Fruit fly (Drosophila melanogaster) whole organism, wandering third instar larva: ENCODE measurements around the gene CG12061.

Source experiments
- CG9705 ChIP-seq: fragments of 200-800 bp; sonication (Bioruptor generic); optimal IDR thresholded peaks from 2 replicates; lab custom pipeline; 2018; ENCODE audit warnings: missing biosample characterization, mild to moderate bottlenecking, missing genetic modification characterization
- CrebA ChIP-seq: fragments of 200-800 bp; sonication (Bioruptor generic); optimal IDR thresholded peaks from 2 replicates; lab custom pipeline; 2016; ENCODE audit warnings: missing biosample characterization, mild to moderate bottlenecking, missing genetic modification characterization, borderline replicate concordance
- Dfd ChIP-seq: fragments of >200 bp; optimal IDR thresholded peaks from 2 replicates; lab custom pipeline; 2017; ENCODE audit warnings: missing biosample characterization, missing genetic modification characterization
- Dif ChIP-seq: fragments of 200-275, 200-300 bp; sonication (Bioruptor generic); optimal IDR thresholded peaks from 2 replicates; lab custom pipeline; 2018; ENCODE audit warnings: missing biosample characterization, missing genetic modification characterization; ENCODE audit not compliant: partially characterized antibody
- GATAd ChIP-seq: sonication (Bioruptor generic); optimal IDR thresholded peaks from 2 replicates; lab custom pipeline; 2016; ENCODE audit warnings: missing biosample characterization, missing genetic modification characterization
- HLH106 ChIP-seq: fragments of 200-800 bp; optimal IDR thresholded peaks from 3 replicates; lab custom pipeline; 2019; ENCODE audit warnings: missing biosample characterization, mild to moderate bottlenecking, missing genetic modification characterization, moderate library complexity
- Hnf4 ChIP-seq: fragments of 200-800 bp; sonication (Bioruptor generic); optimal IDR thresholded peaks from 2 replicates; lab custom pipeline; 2016; ENCODE audit warnings: missing biosample characterization, mild to moderate bottlenecking, missing genetic modification characterization
- Hr78 ChIP-seq: fragments of >200 bp; optimal IDR thresholded peaks from 2 replicates; lab custom pipeline; 2017; ENCODE audit warnings: missing biosample characterization, missing genetic modification characterization
- Hr83 ChIP-seq: fragments of 200-300 bp; sonication (Bioruptor generic); optimal IDR thresholded peaks from 2 replicates; lab custom pipeline; 2016; ENCODE audit warnings: missing biosample characterization, mild to moderate bottlenecking, missing genetic modification characterization, moderate library complexity; ENCODE audit not compliant: poor library complexity, severe bottlenecking
- Jra ChIP-seq: sonication (Bioruptor generic); optimal IDR thresholded peaks from 2 replicates; lab custom pipeline; 2016; ENCODE audit warnings: missing biosample characterization, missing genetic modification characterization
- Myc ChIP-seq: fragments of >200 bp; optimal IDR thresholded peaks from 2 replicates; lab custom pipeline; 2017
- N ChIP-seq: fragments of >200 bp; optimal IDR thresholded peaks from 2 replicates; lab custom pipeline; 2018; ENCODE audit warnings: missing biosample characterization, missing external identifiers, missing genetic modification characterization
- Rel ChIP-seq, 2 experiments: fragments of 200-800 bp; sonication (Bioruptor generic) in 1 of 2; optimal IDR thresholded peaks; 2 replicates in 1 of 2; 3 replicates in 1 of 2; lab custom pipeline; 2016 to 2019; ENCODE audit warnings: mild to moderate bottlenecking in 2 of 2, missing biosample characterization in 2 of 2, missing genetic modification characterization in 2 of 2, moderate library complexity in 1 of 2
- Sp1 ChIP-seq: fragments of 200-800 bp; sonication (Bioruptor generic); optimal IDR thresholded peaks from 3 replicates; lab custom pipeline; 2019; ENCODE audit warnings: missing biosample characterization, mild to moderate bottlenecking, missing genetic modification characterization, moderate library complexity
- Vsx2 ChIP-seq: fragments of 200-300, 225-300 bp; sonication (Bioruptor generic); optimal IDR thresholded peaks from 2 replicates; lab custom pipeline; 2018; ENCODE audit warnings: missing biosample characterization, missing genetic modification characterization; ENCODE audit not compliant: partially characterized antibody
- br ChIP-seq: fragments of 200-800 bp; sonication (Bioruptor generic); optimal IDR thresholded peaks from 2 replicates; lab custom pipeline; 2016; ENCODE audit warnings: missing biosample characterization, missing genetic modification characterization
- dl ChIP-seq, 2 experiments: fragments of 175-275, 200-275 bp in 1 of 2; fragments of 200-275 bp in 1 of 2; sonication (Bioruptor generic); optimal IDR thresholded peaks; lab custom pipeline; 2018; ENCODE audit warnings: mild to moderate bottlenecking in 2 of 2, missing biosample characterization in 2 of 2, missing genetic modification characterization in 2 of 2, moderate library complexity in 2 of 2; ENCODE audit not compliant: partially characterized antibody in 2 of 2, insufficient read depth in 1 of 2
- dsf ChIP-seq: sonication (Bioruptor generic); optimal IDR thresholded peaks from 2 replicates; lab custom pipeline; 2016; ENCODE audit warnings: missing biosample characterization, missing genetic modification characterization, borderline replicate concordance
- ey ChIP-seq: fragments of 200-800 bp; sonication (Bioruptor generic); optimal IDR thresholded peaks from 2 replicates; lab custom pipeline; 2016; ENCODE audit warnings: missing biosample characterization, missing genetic modification characterization
- fru ChIP-seq: fragments of 200-800 bp; sonication (Bioruptor generic); optimal IDR thresholded peaks from 3 replicates; lab custom pipeline; 2016; ENCODE audit warnings: missing biosample characterization, mild to moderate bottlenecking, missing genetic modification characterization
- jim ChIP-seq: fragments of 175-275, 200-325 bp; sonication (Bioruptor generic); optimal IDR thresholded peaks from 2 replicates; lab custom pipeline; 2016; ENCODE audit warnings: missing biosample characterization, mild to moderate bottlenecking, missing genetic modification characterization
- lola ChIP-seq: fragments of >200 bp; optimal IDR thresholded peaks from 2 replicates; lab custom pipeline; 2017; ENCODE audit warnings: missing biosample characterization, missing genetic modification characterization
- pan ChIP-seq: fragments of >200 bp; optimal IDR thresholded peaks from 2 replicates; lab custom pipeline; 2017
- rgr ChIP-seq: fragments of 200-800 bp; sonication (Bioruptor generic); optimal IDR thresholded peaks from 3 replicates; lab custom pipeline; 2016; ENCODE audit warnings: missing biosample characterization, mild to moderate bottlenecking, missing genetic modification characterization
- sv ChIP-seq: fragments of 200-800 bp; sonication (Bioruptor generic); optimal IDR thresholded peaks from 3 replicates; lab custom pipeline; 2016; ENCODE audit warnings: missing biosample characterization, missing genetic modification characterization
- tai ChIP-seq: sonication (Bioruptor generic); optimal IDR thresholded peaks from 2 replicates; lab custom pipeline; 2016; ENCODE audit warnings: missing biosample characterization, missing genetic modification characterization
- usp ChIP-seq: fragments of >200 bp; optimal IDR thresholded peaks from 2 replicates; lab custom pipeline; 2017; ENCODE audit warnings: missing biosample characterization, missing genetic modification characterization
- woc ChIP-seq: sonication (Bioruptor generic); optimal IDR thresholded peaks from 2 replicates; lab custom pipeline; 2016; ENCODE audit warnings: missing biosample characterization, mild to moderate bottlenecking, missing genetic modification characterization

The CG12061 gene

DNA sequence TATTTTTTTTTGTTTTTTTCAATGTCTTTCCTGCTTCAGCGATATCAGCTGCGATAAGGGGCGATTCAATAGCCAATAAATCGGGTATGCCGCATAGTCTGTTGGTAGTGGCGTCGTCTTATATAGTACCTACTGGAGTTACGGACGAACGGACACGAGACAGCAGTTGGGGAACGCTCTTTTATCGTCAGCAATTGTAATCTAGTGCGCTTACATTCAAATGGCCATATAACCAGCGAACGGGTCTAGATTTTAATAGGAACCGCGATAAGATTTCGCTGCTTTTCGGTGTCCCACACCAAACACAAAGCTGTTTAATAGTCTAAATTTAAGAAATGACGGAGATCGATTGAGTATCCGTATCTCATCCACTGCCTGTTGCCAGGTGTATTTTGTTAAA lies 37.5 kb downstream of the CG12061 start:
- TF ChIP-seq Rel (GFP tag; optimal IDR thresholded peaks at IDR 0.05; lab: Kevin White, UChicago) (no peak), Rel (tag; optimal IDR thresholded peaks at IDR 0.05; lab: Kevin White, UChicago) (peak; percentile 12), lola (no peak)

DNA sequence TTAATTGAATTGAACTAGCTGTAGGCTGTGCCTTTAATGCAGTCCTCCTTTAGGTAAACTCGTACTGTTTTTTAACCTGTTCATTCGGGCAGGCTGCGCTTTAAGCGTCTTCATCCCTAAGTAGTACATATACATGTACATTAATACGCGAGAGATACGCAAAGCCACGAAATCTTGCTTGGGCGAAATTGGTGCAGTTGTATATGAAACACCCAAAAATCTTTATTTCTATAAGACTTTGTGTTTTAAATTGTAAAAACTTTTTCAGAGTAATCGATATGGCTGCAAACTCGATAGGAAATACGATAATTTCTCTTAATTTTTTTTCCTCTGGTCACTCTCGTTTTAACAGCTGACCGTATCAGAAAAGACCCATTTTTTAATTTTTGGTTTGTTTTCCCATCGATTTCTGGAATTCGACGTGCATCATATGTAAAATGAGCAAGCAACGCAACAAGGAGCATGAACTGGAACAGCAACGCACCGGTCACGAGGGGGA lies 46.6 kb downstream of the CG12061 start, which contains the start of the genes CG17163 and CG17168:
Gene CG17163, minus strand, starts transcription at position 303 of the 499 bp plus-strand sequence.
Gene CG17168, plus strand, starts transcription at position 332 of the 499 bp plus-strand sequence.
- TF ChIP-seq Rel (GFP tag; optimal IDR thresholded peaks at IDR 0.05; lab: Kevin White, UChicago) (no peak), Rel (tag; optimal IDR thresholded peaks at IDR 0.05; lab: Kevin White, UChicago) (peak; percentile 46), dsf (no peak)

DNA sequence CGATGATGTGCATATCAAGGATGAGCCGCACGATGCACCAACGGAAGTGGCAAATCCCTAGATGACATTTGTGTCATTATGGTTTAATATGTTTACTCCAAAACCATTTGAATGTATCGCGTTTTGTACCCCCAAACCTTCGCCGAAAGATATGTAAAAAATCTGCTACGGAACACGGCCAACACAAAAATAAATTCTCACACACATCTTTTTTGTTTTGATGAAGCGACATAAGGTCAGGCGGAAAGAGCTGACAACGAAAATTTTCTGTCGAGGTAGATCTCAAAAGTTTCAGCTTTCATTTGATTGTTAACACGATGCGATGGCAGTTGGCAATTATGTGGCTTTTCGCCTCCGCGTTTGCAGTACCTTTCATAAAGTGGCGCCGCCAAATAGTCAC lies 48.5 kb downstream of the CG12061 start, which contains the start of gene CG17169:
Gene CG17169, plus strand, starts transcription at position 301 of the 400 bp plus-strand sequence.
- TF ChIP-seq ey (GFP tag; lab: Kevin White, UChicago) (no peak), N (GFP tag; lab: Kevin White, UChicago) (no peak), usp (no peak), tai (GFP tag; lab: Kevin White, UChicago) (no peak), Hr78 (GFP tag; lab: Kevin White, UChicago) (no peak), Jra (GFP tag; lab: Kevin White, UChicago) (no peak), Hr83 (GFP tag; lab: Kevin White, UChicago) (no peak), HLH106 (tag; lab: Kevin White, UChicago) (no peak), GATAd (no peak), pan (lab: Kevin White, UChicago) (no peak), sv (GFP tag; lab: Kevin White, UChicago) (no peak), dl (GFP tag; optimal IDR thresholded peaks at IDR 0.05; lab: Kevin White, UChicago; ENCODE audit: insufficient read depth in 1 of 2, partially characterized antibody in 2 of 2) (no peak), rgr (GFP tag; lab: Kevin White, UChicago) (no peak), Dif (GFP tag; lab: Kevin White, UChicago) (no peak), Dfd (GFP tag; lab: Kevin White, UChicago) (no peak), woc (GFP tag; lab: Kevin White, UChicago) (no peak), Vsx2 (GFP tag; lab: Kevin White, UChicago) (no peak), Rel (GFP tag; optimal IDR thresholded peaks at IDR 0.05; lab: Kevin White, UChicago) (no peak), Rel (tag; optimal IDR thresholded peaks at IDR 0.05; lab: Kevin White, UChicago) (no peak)

DNA sequence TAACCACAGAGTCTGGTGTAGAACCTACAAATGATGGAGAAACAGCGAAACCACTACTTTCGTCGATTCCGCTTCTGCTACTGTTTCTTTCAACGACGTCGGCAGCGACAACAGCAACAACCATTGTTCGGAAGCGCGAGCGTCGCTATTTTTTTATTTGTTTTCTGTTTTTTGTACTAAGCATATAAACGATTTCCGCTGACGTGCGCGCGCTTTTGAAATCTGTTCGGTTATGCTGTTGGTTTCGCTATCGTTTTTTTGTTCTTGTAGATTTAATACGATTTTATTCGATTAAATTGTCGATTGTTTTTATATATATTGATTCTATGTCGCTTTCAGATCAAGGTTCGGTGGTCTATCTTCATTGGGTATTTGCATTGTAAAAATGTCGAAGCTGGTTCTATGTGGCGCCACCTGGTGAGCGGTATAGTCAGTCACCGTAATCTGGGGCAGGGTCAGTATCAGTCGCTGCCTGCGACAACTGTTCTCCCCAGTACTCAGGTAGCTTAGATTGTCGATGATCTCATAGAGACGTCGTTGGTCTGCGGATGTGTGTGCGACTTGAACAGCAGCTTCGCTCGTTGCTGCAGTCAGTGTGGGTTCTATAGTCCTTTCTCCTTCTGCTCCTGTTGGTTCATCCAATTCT lies 53.3 kb downstream of the CG12061 start:
- no peak for TF ChIP-seq dl (GFP tag; optimal IDR thresholded peaks at IDR 0.05; lab: Kevin White, UChicago; ENCODE audit: insufficient read depth in 1 of 2, partially characterized antibody in 2 of 2)
- no peak for TF ChIP-seq Hr83 (GFP tag; lab: Kevin White, UChicago)
- TF ChIP-seq Rel (GFP tag; optimal IDR thresholded peaks at IDR 0.05; lab: Kevin White, UChicago), result no peak
- TF ChIP-seq Rel (tag; optimal IDR thresholded peaks at IDR 0.05; lab: Kevin White, UChicago), result no peak
- TF ChIP-seq woc (GFP tag; lab: Kevin White, UChicago), result no peak
- TF ChIP-seq fru (GFP tag; lab: Kevin White, UChicago), result no peak
- no peak for TF ChIP-seq N (GFP tag; lab: Kevin White, UChicago)
- TF ChIP-seq Myc (lab: Kevin White, UChicago), result no peak
- no peak for TF ChIP-seq sv (GFP tag; lab: Kevin White, UChicago)
- TF ChIP-seq Dif (GFP tag; lab: Kevin White, UChicago), result no peak
- no peak for TF ChIP-seq Jra (GFP tag; lab: Kevin White, UChicago)

DNA sequence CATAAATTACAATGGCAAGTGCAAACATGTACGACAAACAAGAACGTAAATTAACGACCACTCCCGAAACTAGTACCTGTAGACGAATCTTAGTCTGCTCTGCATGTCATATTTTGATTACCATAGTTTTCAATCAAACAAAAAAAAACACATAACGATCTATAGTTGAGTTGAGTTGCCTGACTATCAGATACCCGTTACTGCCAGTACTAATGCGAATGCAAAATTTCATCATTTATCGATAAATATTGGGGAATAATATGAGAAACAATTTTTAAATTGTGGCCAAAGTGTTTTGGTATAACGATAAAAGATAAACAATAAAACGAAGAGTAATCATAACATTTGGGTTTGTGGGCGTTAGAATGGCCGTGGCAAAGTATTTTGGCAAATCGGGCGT lies 54.6 kb downstream of the CG12061 start:
- TF ChIP-seq br (GFP tag; lab: Kevin White, UChicago) (no peak), GATAd (no peak), jim (GFP tag; lab: Kevin White, UChicago) (no peak), Hr78 (GFP tag; lab: Kevin White, UChicago) (no peak), Vsx2 (GFP tag; lab: Kevin White, UChicago) (no peak)

DNA sequence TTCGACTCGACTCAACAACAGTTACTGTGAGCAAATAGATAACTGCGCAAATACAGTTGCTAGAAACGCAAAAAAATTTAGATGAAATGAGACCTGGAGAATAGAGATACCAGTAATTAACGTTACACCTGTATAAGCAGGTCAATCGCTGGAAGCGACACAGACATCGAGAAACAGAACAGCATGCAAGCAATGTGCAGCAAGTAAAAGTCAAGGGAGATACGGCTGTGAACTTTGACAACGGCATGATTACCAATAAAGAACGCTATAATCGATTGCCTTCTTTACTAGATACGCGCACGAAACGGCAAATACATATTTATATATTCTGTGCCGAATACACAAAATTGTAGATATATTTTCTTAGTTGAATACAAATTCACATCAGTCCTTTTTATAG lies 55.4 kb downstream of the CG12061 start:
- TF ChIP-seq Jra (GFP tag; lab: Kevin White, UChicago) (no peak), Hnf4 (GFP tag; lab: Kevin White, UChicago) (no peak), Myc (lab: Kevin White, UChicago) (no peak), usp (no peak), Rel (GFP tag; optimal IDR thresholded peaks at IDR 0.05; lab: Kevin White, UChicago) (no peak), Rel (tag; optimal IDR thresholded peaks at IDR 0.05; lab: Kevin White, UChicago) (no peak), pan (lab: Kevin White, UChicago) (no peak), fru (GFP tag; lab: Kevin White, UChicago) (no peak), jim (GFP tag; lab: Kevin White, UChicago) (no peak), CG9705 (GFP tag; lab: Kevin White, UChicago) (no peak), Sp1 (GFP tag; lab: Kevin White, UChicago) (no peak), GATAd (no peak), Vsx2 (GFP tag; lab: Kevin White, UChicago) (no peak), CrebA (GFP tag; lab: Kevin White, UChicago) (no peak), rgr (GFP tag; lab: Kevin White, UChicago) (no peak), br (GFP tag; lab: Kevin White, UChicago) (no peak), dl (GFP tag; optimal IDR thresholded peaks at IDR 0.05; lab: Kevin White, UChicago; ENCODE audit: insufficient read depth in 1 of 2, partially characterized antibody in 2 of 2) (no peak)
